Worm (Caenorhabditis elegans) whole organism, L3 larva: ENCODE data around the gene Y37A1B.7.

ENCODE experiments used
- R02D3.7 ChIP-seq: fragments of 150-350 bp; optimal IDR thresholded peaks from 2 replicates; lab custom pipeline; 2014; ENCODE audit warnings: missing biosample characterization, missing genetic modification characterization
- aly-2 ChIP-seq: fragments of 150-350 bp; optimal IDR thresholded peaks from 2 replicates; lab custom pipeline; 2014; ENCODE audit warnings: missing biosample characterization, missing genetic modification characterization
- ama-1 ChIP-seq: fragments of 150-350 bp; optimal IDR thresholded peaks from 2 replicates; lab custom pipeline; 2018
- ceh-28 ChIP-seq: fragments of 150-350 bp; optimal IDR thresholded peaks from 2 replicates; lab custom pipeline; 2014; ENCODE audit warnings: missing biosample characterization, missing genetic modification reagents, missing genetic modification characterization
- ceh-82 ChIP-seq: fragments of 150-350 bp; optimal IDR thresholded peaks from 2 replicates; lab custom pipeline; 2014; ENCODE audit warnings: missing biosample characterization, missing genetic modification characterization
- ceh-9 ChIP-seq: sonication (generic microtip); optimal IDR thresholded peaks from 2 replicates; lab custom pipeline; 2018; ENCODE audit warnings: missing biosample characterization, missing genetic modification characterization
- daf-12 ChIP-seq: fragments of 150-350 bp; optimal IDR thresholded peaks from 2 replicates; lab custom pipeline; 2014; ENCODE audit warnings: missing biosample characterization, missing genetic modification reagents, missing genetic modification characterization
- egl-5 ChIP-seq: fragments of 150-350 bp; optimal IDR thresholded peaks from 2 replicates; lab custom pipeline; 2017; ENCODE audit warnings: missing biosample characterization, missing genetic modification reagents, missing genetic modification characterization, inconsistent platforms
- elt-1 ChIP-seq: fragments of 150-350 bp; optimal IDR thresholded peaks from 2 replicates; lab custom pipeline; 2014; ENCODE audit warnings: missing biosample characterization, missing genetic modification characterization
- elt-2 ChIP-seq: sonication (generic microtip); optimal IDR thresholded peaks from 2 replicates; lab custom pipeline; 2016; ENCODE audit warnings: missing genetic modification reagents, mild to moderate bottlenecking, missing genetic modification characterization, missing compliant biosample characterization
- elt-3 ChIP-seq, 3 experiments: fragments of 150-350 bp in 1 of 3; sonication (generic microtip) in 2 of 3; optimal IDR thresholded peaks; 2 replicates in 2 of 3; 4 replicates in 1 of 3; lab custom pipeline; 2014 to 2017; ENCODE audit warnings: missing biosample characterization in 3 of 3, missing genetic modification characterization in 3 of 3
- eor-1 ChIP-seq, 2 experiments: fragments of 150-350 bp; optimal IDR thresholded peaks; 2 replicates each; lab custom pipeline; 2014 to 2018; ENCODE audit warnings: missing biosample characterization in 2 of 2, missing genetic modification characterization in 2 of 2
- fkh-10 ChIP-seq: sonication (generic microtip); optimal IDR thresholded peaks from 2 replicates; lab custom pipeline; 2017; ENCODE audit warnings: missing biosample characterization, missing genetic modification reagents, missing genetic modification characterization
- fkh-2 ChIP-seq: fragments of 150-350 bp; optimal IDR thresholded peaks from 2 replicates; lab custom pipeline; 2014; ENCODE audit warnings: missing biosample characterization, missing genetic modification reagents, missing genetic modification characterization
- fos-1 ChIP-seq: fragments of 150-350 bp; optimal IDR thresholded peaks from 2 replicates; lab custom pipeline; 2014; ENCODE audit warnings: missing biosample characterization, missing genetic modification characterization
- hmg-11 ChIP-seq: sonication (generic microtip); optimal IDR thresholded peaks from 2 replicates; lab custom pipeline; 2016; ENCODE audit warnings: missing genetic modification characterization, missing compliant biosample characterization
- jun-1 ChIP-seq: fragments of 150-350 bp; optimal IDR thresholded peaks from 2 replicates; lab custom pipeline; 2014; ENCODE audit warnings: missing biosample characterization, missing genetic modification reagents, missing genetic modification characterization
- lin-15B ChIP-seq: fragments of 150-350 bp; optimal IDR thresholded peaks from 2 replicates; lab custom pipeline; 2014; ENCODE audit warnings: missing biosample characterization, missing genetic modification characterization
- lin-39 ChIP-seq: fragments of 150-350 bp; optimal IDR thresholded peaks from 2 replicates; lab custom pipeline; 2018; ENCODE audit warnings: missing biosample characterization, missing genetic modification reagents, missing genetic modification characterization
- lsy-12 ChIP-seq: sonication (generic microtip); optimal IDR thresholded peaks from 2 replicates; lab custom pipeline; 2016; ENCODE audit warnings: mild to moderate bottlenecking, missing genetic modification characterization, missing compliant biosample characterization
- mdl-1 ChIP-seq: fragments of 150-350 bp; optimal IDR thresholded peaks from 2 replicates; lab custom pipeline; 2014; ENCODE audit warnings: missing biosample characterization, missing genetic modification characterization
- nfya-1 ChIP-seq: sonication (generic microtip); optimal IDR thresholded peaks from 2 replicates; lab custom pipeline; 2017; ENCODE audit warnings: missing genetic modification characterization, mild to moderate bottlenecking, missing compliant biosample characterization, antibody characterized with exemption, moderate library complexity; ENCODE audit not compliant: insufficient read depth
- nhr-11 ChIP-seq: fragments of 150-350 bp; optimal IDR thresholded peaks from 2 replicates; lab custom pipeline; 2014; ENCODE audit warnings: missing biosample characterization, missing genetic modification characterization
- nhr-12 ChIP-seq: fragments of 150-350 bp; optimal IDR thresholded peaks from 2 replicates; lab custom pipeline; 2014; ENCODE audit warnings: missing biosample characterization, missing genetic modification characterization
- nhr-23 ChIP-seq: fragments of 150-350 bp; optimal IDR thresholded peaks from 2 replicates; lab custom pipeline; 2014; ENCODE audit warnings: missing biosample characterization, missing genetic modification reagents, missing genetic modification characterization
- nhr-25 ChIP-seq: sonication (generic microtip); optimal IDR thresholded peaks from 2 replicates; lab custom pipeline; 2017; ENCODE audit warnings: missing biosample characterization, missing genetic modification characterization
- nhr-28 ChIP-seq: fragments of 150-350 bp; optimal IDR thresholded peaks from 2 replicates; lab custom pipeline; 2014; ENCODE audit warnings: missing biosample characterization, missing genetic modification characterization
- nhr-43 ChIP-seq: sonication (generic microtip); optimal IDR thresholded peaks from 2 replicates; lab custom pipeline; 2016; ENCODE audit warnings: mild to moderate bottlenecking, missing genetic modification characterization, missing compliant biosample characterization; ENCODE audit not compliant: poor library complexity, severe bottlenecking
- nhr-67 ChIP-seq: fragments of 150-350 bp; optimal IDR thresholded peaks from 2 replicates; lab custom pipeline; 2014; ENCODE audit warnings: missing biosample characterization, missing genetic modification characterization
- nhr-77 ChIP-seq: fragments of 150-350 bp; optimal IDR thresholded peaks from 2 replicates; lab custom pipeline; 2014; ENCODE audit warnings: missing biosample characterization, missing genetic modification characterization
- pha-4 ChIP-seq: fragments of 150-350 bp; optimal IDR thresholded peaks from 2 replicates; lab custom pipeline; 2014; ENCODE audit warnings: missing biosample characterization, missing genetic modification reagents, missing genetic modification characterization
- pqm-1 ChIP-seq: fragments of 150-350 bp; optimal IDR thresholded peaks from 2 replicates; lab custom pipeline; 2017; ENCODE audit warnings: missing biosample characterization, missing genetic modification characterization, inconsistent platforms
- sea-2 ChIP-seq: fragments of 150-350 bp; sonication (generic microtip); optimal IDR thresholded peaks from 4 replicates; lab custom pipeline; 2014; ENCODE audit warnings: missing biosample characterization, missing genetic modification reagents, missing genetic modification characterization
- skn-1 ChIP-seq: fragments of 150-350 bp; optimal IDR thresholded peaks from 2 replicates; lab custom pipeline; 2014; ENCODE audit warnings: missing biosample characterization, missing genetic modification characterization
- snpc-4 ChIP-seq: fragments of 150-350 bp; optimal IDR thresholded peaks from 2 replicates; lab custom pipeline; 2014; ENCODE audit warnings: missing biosample characterization, missing genetic modification characterization
- tbx-2 ChIP-seq: sonication (generic microtip); optimal IDR thresholded peaks from 2 replicates; lab custom pipeline; 2016; ENCODE audit warnings: mild to moderate bottlenecking, missing genetic modification characterization, missing compliant biosample characterization
- unc-39 ChIP-seq: sonication (generic microtip); optimal IDR thresholded peaks from 4 replicates; lab custom pipeline; 2017; ENCODE audit warnings: missing biosample characterization, missing genetic modification characterization
- zag-1 ChIP-seq: fragments of 150-350 bp; optimal IDR thresholded peaks from 2 replicates; lab custom pipeline; 2014; ENCODE audit warnings: missing biosample characterization, missing genetic modification characterization
- ztf-4 ChIP-seq: fragments of 150-350 bp; optimal IDR thresholded peaks from 2 replicates; lab custom pipeline; 2014; ENCODE audit warnings: missing biosample characterization, missing genetic modification characterization

Gene Y37A1B.7

ce11 chrIV:14077135-14077534 lies 33.6 kb upstream of the Y37A1B.7 start, which contains the start of gene cfp-1:
Gene cfp-1, plus strand, starts transcription at chrIV:14077435.
- no peak for TF ChIP-seq nhr-43 (tag; lab: Kevin White, UChicago)
- TF ChIP-seq daf-12 (tag; lab: Kevin White, UChicago): no peak
- TF ChIP-seq egl-5 (tag; lab: Kevin White, UChicago): no peak
- no peak for TF ChIP-seq fkh-10 (GFP tag; lab: Kevin White, UChicago)
- no peak for TF ChIP-seq eor-1 (tag; optimal IDR thresholded peaks at IDR 0.05; lab: Kevin White, UChicago)
- TF ChIP-seq nhr-77: no peak
- no peak for TF ChIP-seq aly-2 (tag; lab: Kevin White, UChicago)
- TF ChIP-seq elt-3 (tag; optimal IDR thresholded peaks at IDR 0.05; lab: Kevin White, UChicago): no peak

- TF ChIP-seq ama-1 (lab: Kevin White, UChicago) (no peak), nhr-12 (tag; lab: Kevin White, UChicago) (no peak), nhr-11 (tag; lab: Kevin White, UChicago) (no peak), lin-15B (no peak), ztf-4 (tag; lab: Kevin White, UChicago) (no peak), ceh-28 (tag; lab: Kevin White, UChicago) (no peak), nfya-1 (tag; lab: Kevin White, UChicago) (no peak), fkh-2 (tag; lab: Kevin White, UChicago) (no peak), elt-1 (no peak), unc-39 (no peak), nhr-28 (no peak), lsy-12 (tag; lab: Kevin White, UChicago) (no peak), nhr-67 (tag; lab: Kevin White, UChicago) (no peak), elt-3 (tag; optimal IDR thresholded peaks at IDR 0.05; lab: Kevin White, UChicago) (no peak)
- TF ChIP-seq, all 47 proteins: peak for 0
These were observed 30.9 kb upstream of the Y37A1B.7 start for ce11 chrIV:14074456-14074855.

- TF ChIP-seq elt-2: peak; percentile 1
- peak; percentile 90 for TF ChIP-seq ama-1 (lab: Kevin White, UChicago)
- TF ChIP-seq lsy-12 (tag; lab: Kevin White, UChicago): no peak
These were observed 28.6 kb upstream of the Y37A1B.7 start for ce11 chrIV:14072011-14072649.

DNA sequence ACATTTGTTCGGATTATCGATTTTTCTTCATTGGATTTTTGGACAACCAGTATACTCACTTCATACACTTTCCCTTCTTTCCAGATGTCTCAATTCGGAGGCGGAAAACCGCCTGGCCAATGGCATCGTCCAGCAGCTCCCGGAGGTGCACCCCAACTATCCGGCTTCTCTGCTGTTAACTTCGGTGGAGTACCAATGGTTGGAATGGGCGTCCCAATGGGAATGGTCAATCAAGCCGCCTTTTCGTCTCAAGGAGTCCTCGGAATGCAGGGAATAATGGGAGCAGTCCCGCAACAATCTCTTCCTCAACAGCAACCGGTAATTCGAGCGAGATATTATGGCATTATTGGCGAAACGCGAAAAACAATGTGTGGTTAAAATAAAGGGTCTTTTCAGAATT lies 27.9 kb upstream of the Y37A1B.7 start, which contains the start of gene ccar-1:
Gene ccar-1 (plus strand): TSS at position 83 of the 400 bp plus-strand sequence.
- TF ChIP-seq elt-3 (tag; optimal IDR thresholded peaks at IDR 0.05; lab: Kevin White, UChicago): no peak
- peak; percentile 18 for TF ChIP-seq nhr-43 (tag; lab: Kevin White, UChicago)

DNA sequence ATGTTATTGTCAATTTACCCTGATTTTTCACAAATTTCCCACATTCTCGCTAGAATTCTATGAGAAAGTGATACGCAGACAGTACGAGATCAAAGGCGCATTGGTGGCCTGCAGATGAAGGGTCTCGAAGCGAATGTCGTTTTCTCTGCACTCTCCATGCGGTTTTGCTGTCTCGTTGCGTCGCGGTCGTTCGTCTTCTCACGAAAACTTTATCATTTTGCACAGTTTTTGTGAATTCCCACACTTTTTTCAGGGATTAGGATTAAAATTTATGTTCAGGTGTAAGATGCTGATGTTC lies 27.4 kb upstream of the Y37A1B.7 start:
- TF ChIP-seq lin-39 (tag; lab: Kevin White, UChicago): peak; percentile 78
- TF ChIP-seq nhr-43 (tag; lab: Kevin White, UChicago): peak; percentile 78
- TF ChIP-seq R02D3.7 (tag; lab: Kevin White, UChicago): peak; percentile 77
- TF ChIP-seq daf-12 (tag; lab: Kevin White, UChicago): no peak
- TF ChIP-seq eor-1 (tag; optimal IDR thresholded peaks at IDR 0.05; lab: Kevin White, UChicago): no peak
- TF ChIP-seq unc-39: no peak
- peak; percentile 8 for TF ChIP-seq tbx-2
- no peak for TF ChIP-seq nhr-12 (tag; lab: Kevin White, UChicago)
- TF ChIP-seq hmg-11 (tag; lab: Kevin White, UChicago): peak; percentile 66
- TF ChIP-seq elt-2: peak; percentile 57
- peak; percentile 78 for TF ChIP-seq skn-1 (tag; lab: Kevin White, UChicago)
- TF ChIP-seq nfya-1 (tag; lab: Kevin White, UChicago): peak; percentile 92
- no peak for TF ChIP-seq nhr-28
- peak; percentile 88 for TF ChIP-seq snpc-4
- TF ChIP-seq elt-1: peak; percentile 8
- TF ChIP-seq egl-5 (tag; lab: Kevin White, UChicago): peak; percentile 62
- no peak for TF ChIP-seq mdl-1
- TF ChIP-seq fos-1 (tag; lab: Kevin White, UChicago): no peak
- peak; percentile 49 for TF ChIP-seq ceh-28 (tag; lab: Kevin White, UChicago)
- no peak for TF ChIP-seq pqm-1 (tag; lab: Kevin White, UChicago)
- peak; percentile 81 for TF ChIP-seq ama-1 (lab: Kevin White, UChicago)
- TF ChIP-seq lsy-12 (tag; lab: Kevin White, UChicago): peak; percentile 60
- no peak for TF ChIP-seq fkh-10 (GFP tag; lab: Kevin White, UChicago)
- TF ChIP-seq ceh-9 (tag; lab: Kevin White, UChicago): no peak
- TF ChIP-seq nhr-23: peak; percentile 48
- peak; percentile 96 for TF ChIP-seq lin-15B
- TF ChIP-seq jun-1 (tag; lab: Kevin White, UChicago): peak; percentile 49
- no peak for TF ChIP-seq zag-1
- peak; percentile 73 for TF ChIP-seq nhr-25 (tag; lab: Kevin White, UChicago)
- TF ChIP-seq sea-2 (GFP tag; lab: Kevin White, UChicago): no peak
- peak; percentile 95 for TF ChIP-seq pha-4 (tag; lab: Kevin White, UChicago)
- no peak for TF ChIP-seq ztf-4 (tag; lab: Kevin White, UChicago)
- TF ChIP-seq elt-3 (tag; optimal IDR thresholded peaks at IDR 0.05; lab: Kevin White, UChicago): peak in 1 of 3 experiments; percentile 76
- no peak for TF ChIP-seq ceh-82 (tag; lab: Kevin White, UChicago)
- TF ChIP-seq, all 47 proteins: peak for 20
